Worm (Caenorhabditis elegans): Measurements from ENCODE around the gene T06E4.21.

DNA sequence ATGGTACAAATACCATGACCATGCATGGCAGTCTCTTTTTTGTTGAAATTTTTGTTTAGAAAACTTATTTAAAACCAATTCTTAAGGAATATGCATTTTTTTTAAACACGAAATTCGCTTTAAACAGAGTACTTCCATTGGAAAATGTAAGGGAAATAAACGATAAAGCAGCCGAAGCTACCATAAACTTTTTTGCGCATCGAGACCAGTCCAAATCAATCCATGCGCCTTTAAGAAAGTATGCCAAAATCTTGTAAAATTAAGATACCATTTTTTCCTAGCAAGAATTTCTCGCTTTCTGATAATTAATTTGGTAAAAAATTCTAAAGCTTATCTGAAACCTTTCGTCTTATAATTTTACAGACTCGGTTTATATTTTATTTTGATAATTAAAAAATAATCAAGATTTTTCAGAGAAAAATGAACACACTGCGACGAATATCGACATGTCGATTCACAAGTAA lies 41.3 kb downstream of the T06E4.21 start, which contains the start of gene ZK287.7:
- TF ChIP-seq ama-1 (optimal IDR thresholded peaks at IDR 0.05), result no peak
- TF ChIP-seq fos-1 (tag; optimal IDR thresholded peaks at IDR 0.05), result no peak
- no peak for TF ChIP-seq nhr-12 (tag; optimal IDR thresholded peaks at IDR 0.05)
- no peak for TF ChIP-seq nhr-28 (tag; optimal IDR thresholded peaks at IDR 0.05)
- no peak for TF ChIP-seq nhr-76 (tag; optimal IDR thresholded peaks at IDR 0.05)
- TF ChIP-seq zag-1 (tag; optimal IDR thresholded peaks at IDR 0.05), result no peak
